Fruit fly (Drosophila melanogaster) whole organism, adult: Measurements from ENCODE around the gene RecQ5.

Source experiments
- CG11617 ChIP-seq: fragments of 200-800 bp; sonication (Bioruptor generic); optimal IDR thresholded peaks from 2 replicates; lab custom pipeline; 2017; ENCODE audit warnings: mild to moderate bottlenecking, missing biosample characterization, missing genetic modification reagents, missing genetic modification characterization
- CG12768 ChIP-seq: fragments of 200-800 bp; sonication (Bioruptor generic); optimal IDR thresholded peaks from 2 replicates; lab custom pipeline; 2017; ENCODE audit warnings: missing biosample characterization, missing genetic modification characterization, mild to moderate bottlenecking, moderate library complexity, missing genetic modification reagents
- CG14711 ChIP-seq: fragments of 200-800 bp; sonication (Bioruptor generic); optimal IDR thresholded peaks from 2 replicates; lab custom pipeline; 2018; ENCODE audit warnings: missing biosample characterization, mild to moderate bottlenecking, missing genetic modification characterization, moderate library complexity
- CG1620 ChIP-seq: fragments of 200-800 bp; sonication (Bioruptor generic); optimal IDR thresholded peaks from 2 replicates; lab custom pipeline; 2016; ENCODE audit warnings: missing biosample characterization, missing genetic modification characterization
- CG33017 ChIP-seq: fragments of 200-800 bp; sonication (Bioruptor generic); optimal IDR thresholded peaks from 2 replicates; lab custom pipeline; 2018; ENCODE audit warnings: missing biosample characterization, mild to moderate bottlenecking, missing genetic modification characterization, moderate library complexity
- CG5204 ChIP-seq: fragments of 200-800 bp; sonication (Bioruptor generic); optimal IDR thresholded peaks from 2 replicates; lab custom pipeline; 2016; ENCODE audit warnings: missing biosample characterization, missing genetic modification characterization
- CG7045 ChIP-seq: fragments of 200-800 bp; sonication (Bioruptor generic); optimal IDR thresholded peaks from 2 replicates; lab custom pipeline; 2017; ENCODE audit warnings: missing biosample characterization, mild to moderate bottlenecking, missing genetic modification characterization
- CG7101 ChIP-seq: fragments of 200-800 bp; sonication (Bioruptor generic); optimal IDR thresholded peaks from 2 replicates; lab custom pipeline; 2018; ENCODE audit warnings: missing biosample characterization, mild to moderate bottlenecking, missing genetic modification characterization, moderate library complexity
- Clk ChIP-seq: fragments of 200-800 bp; sonication (Bioruptor generic); optimal IDR thresholded peaks from 2 replicates; lab custom pipeline; 2017; ENCODE audit warnings: missing biosample characterization, missing genetic modification characterization
- Crg-1 ChIP-seq: fragments of 200-800 bp; sonication (Bioruptor generic); optimal IDR thresholded peaks from 2 replicates; lab custom pipeline; 2016; ENCODE audit warnings: missing biosample characterization, missing genetic modification characterization
- Hr96 ChIP-seq: fragments of 200-800 bp; sonication (Bioruptor generic); optimal IDR thresholded peaks from 2 replicates; lab custom pipeline; 2016; ENCODE audit warnings: missing biosample characterization, missing genetic modification characterization
- Mnt ChIP-seq: fragments of 200-800 bp; sonication (Bioruptor generic); optimal IDR thresholded peaks from 2 replicates; lab custom pipeline; 2016; ENCODE audit warnings: missing biosample characterization, mild to moderate bottlenecking, missing genetic modification characterization
- bab1 ChIP-seq: fragments of 200-800 bp; sonication (Bioruptor generic); optimal IDR thresholded peaks from 3 replicates; lab custom pipeline; 2019; ENCODE audit warnings: missing biosample characterization, mild to moderate bottlenecking, missing genetic modification characterization, moderate library complexity
- cic ChIP-seq: fragments of 200-800 bp; sonication (Bioruptor generic); optimal IDR thresholded peaks from 2 replicates; lab custom pipeline; 2017; ENCODE audit warnings: missing biosample characterization, mild to moderate bottlenecking, missing genetic modification characterization, moderate library complexity
- cnc ChIP-seq, 2 experiments: fragments of >200 bp; optimal IDR thresholded peaks; 2 replicates each; lab custom pipeline; 2017
- kay ChIP-seq: fragments of 200-800 bp; sonication (Bioruptor generic); peaks from one replicate; lab custom pipeline; 2016; ENCODE audit warnings: missing biosample characterization, missing genetic modification characterization, borderline replicate concordance
- ovo ChIP-seq: fragments of 200-800 bp; sonication (Bioruptor generic); optimal IDR thresholded peaks from 2 replicates; lab custom pipeline; 2016; ENCODE audit warnings: missing biosample characterization, missing genetic modification characterization
- pad ChIP-seq: fragments of 200-800 bp; sonication (Bioruptor generic); optimal IDR thresholded peaks from 3 replicates; lab custom pipeline; 2017; ENCODE audit warnings: missing biosample characterization, missing genetic modification characterization, mild to moderate bottlenecking, moderate library complexity, missing genetic modification reagents
- tj ChIP-seq: fragments of 200-800 bp; sonication (Bioruptor generic); optimal IDR thresholded peaks from 3 replicates; lab custom pipeline; 2017; ENCODE audit warnings: missing biosample characterization, mild to moderate bottlenecking, missing genetic modification characterization, moderate library complexity
- toe ChIP-seq: fragments of 200-800 bp; sonication (Bioruptor generic); optimal IDR thresholded peaks from 2 replicates; lab custom pipeline; 2016; ENCODE audit warnings: missing biosample characterization, missing genetic modification characterization

The RecQ5 gene

dm6 chr3L:14582736-14583135 is 49.1 kb downstream of the RecQ5 start:
- TF ChIP-seq Mnt (GFP tag; lab: Kevin White, UChicago) (no peak), toe (GFP tag; lab: Kevin White, UChicago) (no peak), CG7101 (tag; lab: Kevin White, UChicago) (no peak), CG7045 (no peak), CG14711 (tag; lab: Kevin White, UChicago) (no peak), ovo (GFP tag; lab: Kevin White, UChicago) (no peak), CG11617 (GFP tag; lab: Kevin White, UChicago) (no peak), Crg-1 (GFP tag; lab: Kevin White, UChicago) (no peak), cic (no peak), CG12768 (GFP tag; lab: Kevin White, UChicago) (no peak), pad (GFP tag; lab: Kevin White, UChicago) (no peak), bab1 (GFP tag; lab: Kevin White, UChicago) (no peak), CG1620 (GFP tag; lab: Kevin White, UChicago) (no peak), kay (GFP tag; lab: Kevin White, UChicago) (no peak), CG5204 (no peak), cnc (optimal IDR thresholded peaks at IDR 0.05; lab: Kevin White, UChicago) (no peak), CG33017 (tag; lab: Kevin White, UChicago) (no peak), Clk (GFP tag; lab: Kevin White, UChicago) (no peak), Hr96 (GFP tag; lab: Kevin White, UChicago) (no peak), tj (no peak)

- no peak for TF ChIP-seq cic
- no peak for TF ChIP-seq pad (GFP tag; lab: Kevin White, UChicago)
- TF ChIP-seq cnc (optimal IDR thresholded peaks at IDR 0.05; lab: Kevin White, UChicago) = no peak
- TF ChIP-seq CG12768 (GFP tag; lab: Kevin White, UChicago) = no peak
- TF ChIP-seq Crg-1 (GFP tag; lab: Kevin White, UChicago) = no peak
- no peak for TF ChIP-seq CG11617 (GFP tag; lab: Kevin White, UChicago)
- TF ChIP-seq kay (GFP tag; lab: Kevin White, UChicago) = no peak
Measured at dm6 chr3L:14580294-14580693, 51.6 kb downstream of the RecQ5 start.

- peak; percentile 96 for TF ChIP-seq pad (GFP tag; lab: Kevin White, UChicago)
- no peak for TF ChIP-seq ovo (GFP tag; lab: Kevin White, UChicago)
Measured at dm6 chr3L:14578896-14579295, 53.0 kb downstream of the RecQ5 start.
